Fruit fly (Drosophila melanogaster) whole organism, embryonic: ENCODE data around the gene CG31204.

ENCODE experiments used
- CG11247 ChIP-seq: fragments of 200-800 bp; sonication (Bioruptor generic); IDR thresholded peaks from 2 replicates; pipeline ENCODE4 v1.3.6; 2022; ENCODE audit warnings: missing biosample characterization, missing genetic modification characterization
- CG12391 ChIP-seq: fragments of 200-800 bp; sonication (Bioruptor generic); optimal IDR thresholded peaks from 3 replicates; lab custom pipeline; 2018; ENCODE audit warnings: missing biosample characterization, mild to moderate bottlenecking, missing genetic modification characterization, moderate library complexity
- CG14050 ChIP-seq: fragments of 200-800 bp; sonication (Bioruptor generic); IDR thresholded peaks from 3 replicates; pipeline ENCODE4 v1.3.6; 2022; ENCODE audit warnings: missing biosample characterization, missing genetic modification characterization
- CG14441 ChIP-seq: fragments of 200-800 bp; sonication (Bioruptor generic); IDR thresholded peaks from 2 replicates; pipeline ENCODE4 v1.3.6; 2022; ENCODE audit warnings: missing biosample characterization, missing genetic modification characterization
- CG15011 ChIP-seq: fragments of 200-800 bp; sonication (Bioruptor generic); optimal IDR thresholded peaks from 3 replicates; lab custom pipeline; 2018; ENCODE audit warnings: missing biosample characterization, mild to moderate bottlenecking, missing genetic modification characterization
- CG1529 ChIP-seq: fragments of 200-800 bp; sonication (Bioruptor generic); optimal IDR thresholded peaks from 3 replicates; lab custom pipeline; 2018; ENCODE audit warnings: missing biosample characterization, missing genetic modification characterization
- CG16815 ChIP-seq: fragments of 200-800 bp; sonication (Bioruptor generic); optimal IDR thresholded peaks from 3 replicates; lab custom pipeline; 2017; ENCODE audit warnings: missing biosample characterization, mild to moderate bottlenecking, missing genetic modification characterization
- CG17568 ChIP-seq: fragments of 200-800 bp; sonication (Bioruptor generic); optimal IDR thresholded peaks from 2 replicates; lab custom pipeline; 2018; ENCODE audit warnings: missing biosample characterization, mild to moderate bottlenecking, missing genetic modification characterization, moderate library complexity
- CG1832 ChIP-seq: fragments of 200-800 bp; sonication (Bioruptor generic); optimal IDR thresholded peaks from 2 replicates; lab custom pipeline; 2017; ENCODE audit warnings: missing biosample characterization, mild to moderate bottlenecking, missing genetic modification characterization, inconsistent platforms
- CG18599 ChIP-seq: fragments of 200-800 bp; sonication (Bioruptor generic); optimal IDR thresholded peaks from 3 replicates; lab custom pipeline; 2017; ENCODE audit warnings: missing biosample characterization, missing genetic modification characterization, mild to moderate bottlenecking, moderate library complexity, missing genetic modification reagents
- CG18619 ChIP-seq: fragments of 200-800 bp; sonication (Bioruptor generic); optimal IDR thresholded peaks from 3 replicates; lab custom pipeline; 2017; ENCODE audit warnings: missing biosample characterization, mild to moderate bottlenecking, missing genetic modification characterization
- CG18764 ChIP-seq: fragments of 200-800 bp; sonication (Bioruptor generic); optimal IDR thresholded peaks from 3 replicates; lab custom pipeline; 2016; ENCODE audit warnings: missing biosample characterization, missing genetic modification characterization
- CG2875 ChIP-seq: fragments of 200-800 bp; sonication (Bioruptor generic); optimal IDR thresholded peaks from 2 replicates; lab custom pipeline; 2017; ENCODE audit warnings: missing biosample characterization, mild to moderate bottlenecking, missing genetic modification characterization, missing genetic modification reagents
- CG31224 ChIP-seq: fragments of 200-800 bp; sonication (Bioruptor generic); IDR thresholded peaks from 2 replicates; pipeline ENCODE4 v1.3.6; 2022; ENCODE audit warnings: missing biosample characterization, missing genetic modification characterization
- CG4820 ChIP-seq: fragments of 200-800 bp; sonication (Bioruptor generic); optimal IDR thresholded peaks from 3 replicates; lab custom pipeline; 2016; ENCODE audit warnings: missing biosample characterization, missing genetic modification characterization
- CG6813 ChIP-seq: fragments of 200-800 bp; sonication (Bioruptor generic); optimal IDR thresholded peaks from 2 replicates; lab custom pipeline; 2017; ENCODE audit warnings: missing biosample characterization, missing genetic modification characterization, mild to moderate bottlenecking, moderate library complexity, missing genetic modification reagents
- CG8359 ChIP-seq: fragments of 200-800 bp; sonication (Bioruptor generic); optimal IDR thresholded peaks from 2 replicates; lab custom pipeline; 2017; ENCODE audit warnings: missing biosample characterization, mild to moderate bottlenecking, missing genetic modification characterization, borderline replicate concordance
- CG9437 ChIP-seq: fragments of 200-800 bp; sonication (Bioruptor generic); optimal IDR thresholded peaks from 2 replicates; lab custom pipeline; 2018; ENCODE audit warnings: missing biosample characterization, mild to moderate bottlenecking, missing genetic modification characterization
- CTCF ChIP-seq: fragments of 200-800 bp; sonication (Bioruptor generic); optimal IDR thresholded peaks from 2 replicates; lab custom pipeline; 2017; ENCODE audit warnings: missing biosample characterization, mild to moderate bottlenecking, missing genetic modification characterization, moderate library complexity
- E2f2 ChIP-seq: fragments of 200-800 bp; sonication (Bioruptor generic); IDR thresholded peaks from 2 replicates; pipeline ENCODE4 v1.3.6; 2022; ENCODE audit warnings: missing biosample characterization, missing genetic modification characterization
- Gug ChIP-seq: fragments of 200-800 bp; sonication (Bioruptor generic); IDR thresholded peaks from 4 replicates; pipeline ENCODE4 v1.3.6; 2022; ENCODE audit warnings: missing biosample characterization, missing genetic modification characterization
- H15 ChIP-seq: fragments of 200-800 bp; sonication (Bioruptor generic); IDR thresholded peaks from 3 replicates; pipeline ENCODE4 v1.3.6; 2022; ENCODE audit warnings: missing biosample characterization, missing genetic modification characterization
- Hr39 ChIP-seq: fragments of >200 bp; optimal IDR thresholded peaks from 2 replicates; lab custom pipeline; 2017
- Lpt ChIP-seq: fragments of >200 bp; optimal IDR thresholded peaks from 2 replicates; lab custom pipeline; 2018; ENCODE audit warnings: missing biosample characterization, missing genetic modification characterization
- Max ChIP-seq: fragments of 200-800 bp; sonication (Bioruptor generic); optimal IDR thresholded peaks from 2 replicates; lab custom pipeline; 2016; ENCODE audit warnings: missing biosample characterization, mild to moderate bottlenecking, missing genetic modification characterization
- NC2β ChIP-seq: fragments of 200-800 bp; sonication (Bioruptor generic); optimal IDR thresholded peaks from 2 replicates; lab custom pipeline; 2016; ENCODE audit warnings: missing biosample characterization, missing genetic modification characterization
- NK7.1 ChIP-seq: fragments of 200-800 bp; sonication (Bioruptor generic); optimal IDR thresholded peaks from 3 replicates; lab custom pipeline; 2016; ENCODE audit warnings: missing biosample characterization, missing genetic modification characterization
- Oli ChIP-seq: fragments of 200-800 bp; sonication (Bioruptor generic); optimal IDR thresholded peaks from 2 replicates; lab custom pipeline; 2018; ENCODE audit warnings: missing biosample characterization, mild to moderate bottlenecking, missing genetic modification characterization, moderate library complexity
- Six4 ChIP-seq: fragments of 200-800 bp; sonication (Bioruptor generic); optimal IDR thresholded peaks from 2 replicates; lab custom pipeline; 2016; ENCODE audit warnings: missing biosample characterization, missing genetic modification characterization
- al ChIP-seq: fragments of 200-800 bp; sonication (Bioruptor generic); IDR thresholded peaks from 2 replicates; pipeline ENCODE4 v1.3.6; 2022; ENCODE audit warnings: missing biosample characterization, missing genetic modification characterization
- cg ChIP-seq: fragments of 200-800 bp; sonication (Bioruptor generic); optimal IDR thresholded peaks from 3 replicates; lab custom pipeline; 2019; ENCODE audit warnings: missing biosample characterization, mild to moderate bottlenecking, missing genetic modification characterization, moderate library complexity
- ci ChIP-seq: fragments of 200-800 bp; sonication (Bioruptor generic); IDR thresholded peaks from 3 replicates; pipeline ENCODE4 v1.3.6; 2022; ENCODE audit warnings: missing biosample characterization, missing genetic modification characterization
- cwo ChIP-seq: fragments of 200-800 bp; sonication (Bioruptor generic); optimal IDR thresholded peaks from 3 replicates; lab custom pipeline; 2017; ENCODE audit warnings: missing biosample characterization, missing genetic modification characterization, mild to moderate bottlenecking, moderate library complexity, missing genetic modification reagents
- danr ChIP-seq: fragments of 200-800 bp; sonication (Bioruptor generic); IDR thresholded peaks from 2 replicates; pipeline ENCODE4 v1.3.6; 2022; ENCODE audit warnings: missing biosample characterization, missing genetic modification characterization
- fd102C ChIP-seq: fragments of 200-800 bp; sonication (Bioruptor generic); optimal IDR thresholded peaks from 2 replicates; lab custom pipeline; 2018; ENCODE audit warnings: missing biosample characterization, mild to moderate bottlenecking, missing genetic modification characterization, moderate library complexity
- gfzf ChIP-seq: fragments of 200-800 bp; sonication (Bioruptor generic); optimal IDR thresholded peaks from 2 replicates; lab custom pipeline; 2016; ENCODE audit warnings: missing biosample characterization, mild to moderate bottlenecking, missing genetic modification characterization, moderate library complexity
- gro ChIP-seq: fragments of 200-800 bp; sonication (Bioruptor generic); optimal IDR thresholded peaks from 2 replicates; lab custom pipeline; 2016; ENCODE audit warnings: missing biosample characterization, missing genetic modification characterization
- ind ChIP-seq: fragments of 200-800 bp; sonication (Bioruptor generic); optimal IDR thresholded peaks from 3 replicates; lab custom pipeline; 2016; ENCODE audit warnings: missing biosample characterization, missing genetic modification characterization
- knrl ChIP-seq: fragments of 200-800 bp; sonication (Bioruptor generic); IDR thresholded peaks from 3 replicates; pipeline ENCODE4 v1.3.6; 2022; ENCODE audit warnings: missing biosample characterization, missing genetic modification characterization; ENCODE audit not compliant: partially characterized antibody
- lmd ChIP-seq: fragments of 200-800 bp; sonication (Bioruptor generic); IDR thresholded peaks from 2 replicates; pipeline ENCODE4 v1.3.6; 2022; ENCODE audit warnings: missing biosample characterization, missing genetic modification characterization
- lola ChIP-seq, 3 experiments: fragments of >200 bp in 2 of 3; fragments of 200-800 bp in 1 of 3; sonication (Bioruptor generic) in 1 of 3; optimal IDR thresholded peaks; 2 replicates each; lab custom pipeline; 2017 to 2019; ENCODE audit warnings: missing biosample characterization in 3 of 3, missing genetic modification characterization in 3 of 3, mild to moderate bottlenecking in 1 of 3, moderate library complexity in 1 of 3
- org-1 ChIP-seq: fragments of 200-800 bp; sonication (Bioruptor generic); optimal IDR thresholded peaks from 2 replicates; lab custom pipeline; 2017; ENCODE audit warnings: missing biosample characterization, missing genetic modification characterization
- pzg ChIP-seq: fragments of 200-800 bp; sonication (Bioruptor generic); optimal IDR thresholded peaks from 3 replicates; lab custom pipeline; 2018; ENCODE audit warnings: missing biosample characterization, mild to moderate bottlenecking, missing genetic modification characterization, moderate library complexity
- row ChIP-seq: fragments of 200-800 bp; sonication (Bioruptor generic); IDR thresholded peaks from 3 replicates; pipeline ENCODE4 v1.3.6; 2022; ENCODE audit warnings: missing biosample characterization, missing genetic modification characterization
- scrt ChIP-seq: fragments of 200-800 bp; sonication (Bioruptor generic); optimal IDR thresholded peaks from 2 replicates; lab custom pipeline; 2018; ENCODE audit warnings: missing biosample characterization, mild to moderate bottlenecking, missing genetic modification characterization, moderate library complexity
- seq ChIP-seq: fragments of 200-800 bp; sonication (Bioruptor generic); IDR thresholded peaks from 2 replicates; pipeline ENCODE4 v1.3.6; 2022; ENCODE audit warnings: missing biosample characterization, missing genetic modification characterization
- stwl ChIP-seq: fragments of 200-800 bp; sonication (Bioruptor generic); optimal IDR thresholded peaks from 3 replicates; lab custom pipeline; 2018; ENCODE audit warnings: missing biosample characterization, mild to moderate bottlenecking, missing genetic modification characterization, moderate library complexity
- toy ChIP-seq: fragments of 200-800 bp; sonication (Bioruptor generic); IDR thresholded peaks from 2 replicates; pipeline ENCODE4 v1.3.6; 2022; ENCODE audit warnings: missing biosample characterization, missing genetic modification characterization
- tx ChIP-seq: fragments of 200-800 bp; sonication (Bioruptor generic); optimal IDR thresholded peaks from 2 replicates; lab custom pipeline; 2016; ENCODE audit warnings: missing biosample characterization, missing genetic modification characterization
- usp ChIP-seq: fragments of >200 bp; optimal IDR thresholded peaks from 2 replicates; lab custom pipeline; 2017; ENCODE audit warnings: missing biosample characterization, missing genetic modification characterization
- zen ChIP-seq: fragments of 200-800 bp; sonication (Bioruptor generic); optimal IDR thresholded peaks from 3 replicates; lab custom pipeline; 2018; ENCODE audit warnings: missing biosample characterization, mild to moderate bottlenecking, missing genetic modification characterization, moderate library complexity

The CG31204 gene

dm6 chr3R:31381216-31381688, 12.1 kb downstream of the CG31204 start (continued):
- TF ChIP-seq gfzf, result no peak
- TF ChIP-seq cwo (GFP tag; lab: Kevin White, UChicago), result peak; percentile 41
- TF ChIP-seq CG15011, result no peak
- peak; percentile 50 for TF ChIP-seq tx (GFP tag; lab: Kevin White, UChicago)
- peak; percentile 59; the same call in 1 of the 2 replicates for TF ChIP-seq seq (GFP tag; lab: Robert Waterston, UW)
- peak; percentile 59 for TF ChIP-seq CG18599 (GFP tag; lab: Kevin White, UChicago)
- TF ChIP-seq Oli (tag; lab: Kevin White, UChicago), result peak; percentile 23
- no peak for TF ChIP-seq Hr39 (lab: Kevin White, UChicago)
- peak; percentile 52; the same call in 2 of the 3 replicates for TF ChIP-seq H15 (GFP tag; lab: Robert Waterston, UW)
- TF ChIP-seq lola (GFP tag; optimal IDR thresholded peaks at IDR 0.05; lab: Kevin White, UChicago), result peak in 1 of 3 experiments; percentile 26
- no peak for TF ChIP-seq Six4 (GFP tag; lab: Kevin White, UChicago)
- TF ChIP-seq Max, result no peak
- TF ChIP-seq CG6813 (GFP tag; lab: Kevin White, UChicago), result no peak
- TF ChIP-seq org-1 (GFP tag; lab: Kevin White, UChicago), result no peak
- peak; percentile 21 for TF ChIP-seq CG2875 (GFP tag; lab: Kevin White, UChicago)
- TF ChIP-seq toy (GFP tag; lab: Robert Waterston, UW), result no peak
- TF ChIP-seq CG4820, result no peak
- peak; percentile 69 for TF ChIP-seq knrl (GFP tag; lab: Robert Waterston, UW)
- TF ChIP-seq CG14441 (GFP tag; lab: Robert Waterston, UW), result peak; percentile 57; the same call in 1 of the 2 replicates
- TF ChIP-seq lmd (GFP tag; lab: Robert Waterston, UW), result peak; percentile 36; the same call in 1 of the 2 replicates
- TF ChIP-seq Gug (GFP tag; lab: Robert Waterston, UW), result no peak; the same call in 3 of the 4 replicates
- TF ChIP-seq CG17568 (GFP tag; lab: Kevin White, UChicago), result no peak
- no peak for TF ChIP-seq cg (GFP tag; lab: Kevin White, UChicago)
- TF ChIP-seq CG11247 (GFP tag; lab: Robert Waterston, UW), result 0 out of 2 replicates have a peak, but pooled peaks have one; percentile 37
- 0 out of 2 replicates have a peak, but pooled peaks have one; percentile 20 for TF ChIP-seq danr (GFP tag; lab: Robert Waterston, UW)
- TF ChIP-seq CG12391, result peak; percentile 67
- no peak for TF ChIP-seq CG1832 (GFP tag; lab: Kevin White, UChicago)
- peak; percentile 15 for TF ChIP-seq zen
- TF ChIP-seq al (GFP tag; lab: Robert Waterston, UW), result no peak
- TF ChIP-seq CG31224 (GFP tag; lab: Robert Waterston, UW), result peak; percentile 26; the same call in 1 of the 2 replicates
- peak; percentile 75 for TF ChIP-seq ci
- peak; percentile 2 for TF ChIP-seq ind (GFP tag; lab: Kevin White, UChicago)
- peak; percentile 46 for TF ChIP-seq NK7.1 (GFP tag; lab: Kevin White, UChicago)
- TF ChIP-seq gro (GFP tag; lab: Kevin White, UChicago), result no peak
- peak; percentile 72 for TF ChIP-seq row (GFP tag; lab: Robert Waterston, UW)
- TF ChIP-seq Lpt (GFP tag; lab: Kevin White, UChicago), result no peak
- no peak for TF ChIP-seq CG18764
- no peak for TF ChIP-seq usp (GFP tag; lab: Kevin White, UChicago)
- TF ChIP-seq CG8359 (GFP tag; lab: Kevin White, UChicago), result no peak
- peak; percentile 19 for TF ChIP-seq CG16815 (GFP tag; lab: Kevin White, UChicago)
- TF ChIP-seq fd102C (GFP tag; lab: Kevin White, UChicago), result no peak
- TF ChIP-seq CTCF (GFP tag; lab: Kevin White, UChicago), result peak; percentile 84
- TF ChIP-seq E2f2 (GFP tag; lab: Robert Waterston, UW), result peak; percentile 44
- TF ChIP-seq CG14050 (GFP tag; lab: Robert Waterston, UW), result 0 out of 3 replicates have a peak, but pooled peaks have one; percentile 22
- peak; percentile 46 for TF ChIP-seq CG18619
- peak; percentile 17 for TF ChIP-seq CG9437
- TF ChIP-seq NC2β (GFP tag; lab: Kevin White, UChicago), result peak; percentile 33
- peak; percentile 28 for TF ChIP-seq stwl (tag; lab: Kevin White, UChicago)
- TF ChIP-seq CG1529 (GFP tag; lab: Kevin White, UChicago), result no peak
- peak; percentile 14 for TF ChIP-seq pzg (GFP tag; lab: Kevin White, UChicago)
- no peak for TF ChIP-seq scrt (GFP tag; lab: Kevin White, UChicago)
